Worm (Caenorhabditis elegans) whole organism, L4/young adult: ENCODE measurements around the gene gbb-1.

Experiments
- dao-5 ChIP-seq: sonication (generic microtip); optimal IDR thresholded peaks from 2 replicates; lab custom pipeline; 2016; ENCODE audit warnings: missing genotype, missing genetic modification characterization, moderate library complexity, missing compliant biosample characterization
- him-1 ChIP-seq: sonication (generic microtip); optimal IDR thresholded peaks from 2 replicates; lab custom pipeline; 2016; ENCODE audit warnings: missing genotype, missing genetic modification reagents, missing genetic modification characterization, missing compliant biosample characterization

- TF ChIP-seq him-1 (tag; lab: Kevin White, UChicago) (no peak), dao-5 (no peak)
These were observed 41.9 kb downstream of the gbb-1 start, which contains the start of gene Y41G9A.17 for ce11 chrX:2999652-3000051.
